Worm (Caenorhabditis elegans) whole organism, young adult: ENCODE data around the gene fsn-1.

Experiments used
- B0035.1 ChIP-seq: sonication (generic microtip); optimal IDR thresholded peaks from 2 replicates; lab custom pipeline; 2016; ENCODE audit warnings: missing genetic modification characterization, mild to moderate bottlenecking, missing compliant biosample characterization, missing genotype, missing genetic modification reagents
- F23B12.7 ChIP-seq: sonication (generic microtip); optimal IDR thresholded peaks from 2 replicates; lab custom pipeline; 2017; ENCODE audit warnings: missing genetic modification characterization, mild to moderate bottlenecking, missing compliant biosample characterization, antibody characterized with exemption, moderate library complexity; ENCODE audit not compliant: insufficient read depth
- dpl-1 ChIP-seq: fragments of 150-350 bp; optimal IDR thresholded peaks from 2 replicates; lab custom pipeline; 2014; ENCODE audit warnings: missing biosample characterization, missing genetic modification reagents, missing genetic modification characterization
- lsl-1 ChIP-seq: fragments of 200-800 bp; sonication (Bioruptor generic); optimal IDR thresholded peaks from 2 replicates; lab custom pipeline; 2018; ENCODE audit warnings: mild to moderate bottlenecking, missing genetic modification characterization, moderate library complexity, missing compliant biosample characterization
- nfya-1 ChIP-seq: sonication (generic microtip); optimal IDR thresholded peaks from 2 replicates; lab custom pipeline; 2017; ENCODE audit warnings: antibody characterized with exemption, missing compliant biosample characterization, missing genetic modification characterization, borderline replicate concordance; ENCODE audit not compliant: insufficient read depth
- nfya-2 ChIP-seq: fragments of 200-800 bp; sonication (Bioruptor generic); IDR thresholded peaks from 2 replicates; pipeline ENCODE4 v1.3.6; 2022; ENCODE audit warnings: missing genetic modification reagents, missing genetic modification characterization, missing compliant biosample characterization
- zfh-2 ChIP-seq: fragments of 200-800 bp; sonication (Bioruptor generic); conservative IDR thresholded peaks from 2 replicates; pipeline ENCODE4 v1.3.6; 2022; ENCODE audit warnings: missing genetic modification reagents, missing genetic modification characterization, missing compliant biosample characterization
- ztf-3 ChIP-seq: fragments of 200-800 bp; sonication (Bioruptor generic); optimal IDR thresholded peaks from 2 replicates; lab custom pipeline; 2018; ENCODE audit warnings: mild to moderate bottlenecking, missing genetic modification characterization, missing compliant biosample characterization

fsn-1 gene

DNA sequence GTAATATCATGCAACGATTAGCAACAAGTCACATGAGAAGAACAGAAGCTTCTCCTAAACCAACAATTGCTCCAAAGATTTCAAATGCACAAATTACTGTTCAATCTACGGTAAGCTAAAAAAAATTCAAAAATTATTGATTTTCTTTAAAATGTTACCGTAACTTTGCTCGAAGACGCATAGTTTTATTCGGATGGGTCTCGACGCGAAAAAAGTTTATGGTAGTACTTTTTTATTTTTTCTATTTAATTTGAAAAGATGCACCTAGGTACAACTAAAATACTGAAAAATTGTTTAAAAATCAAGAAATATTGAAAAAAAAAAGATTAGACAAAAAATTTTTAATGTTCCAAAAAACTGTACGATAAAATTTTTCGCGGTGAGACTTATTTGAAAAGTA, 50.5 kb downstream of the fsn-1 start (continued):
- no peak for TF ChIP-seq nfya-1
- TF ChIP-seq nfya-2 (GFP tag; lab: Robert Waterston, UW), result no peak
- TF ChIP-seq ztf-3 (GFP tag; lab: Kevin White, UChicago), result no peak
- peak; percentile 92 for TF ChIP-seq lsl-1
- no peak for TF ChIP-seq F23B12.7
- TF ChIP-seq B0035.1 (tag; lab: Kevin White, UChicago), result no peak
- TF ChIP-seq dpl-1, result no peak
- no peak for TF ChIP-seq zfh-2 (GFP tag; lab: Robert Waterston, UW)
- TF ChIP-seq, all 124 proteins: peak for 6
